Fruit fly (Drosophila melanogaster) whole organism, prepupa: ENCODE data around the gene arg.

Experiments
- CG10631 ChIP-seq: fragments of 200-800 bp; sonication (Bioruptor generic); optimal IDR thresholded peaks from 2 replicates; lab custom pipeline; 2016; ENCODE audit warnings: missing biosample characterization, missing genetic modification characterization
- CG10669 ChIP-seq: fragments of 200-800 bp; sonication (Bioruptor generic); optimal IDR thresholded peaks from 3 replicates; lab custom pipeline; 2018; ENCODE audit warnings: missing biosample characterization, mild to moderate bottlenecking, missing genetic modification characterization, moderate library complexity
- CG11294 ChIP-seq: fragments of 200-800 bp; sonication (Bioruptor generic); IDR thresholded peaks from 2 replicates; pipeline ENCODE4 v1.3.6; 2022; ENCODE audit warnings: missing biosample characterization, missing genetic modification characterization
- CG11762 ChIP-seq: fragments of 200-800 bp; sonication (Bioruptor generic); optimal IDR thresholded peaks from 3 replicates; lab custom pipeline; 2016; ENCODE audit warnings: missing biosample characterization, missing genetic modification characterization; ENCODE audit not compliant: insufficient read depth
- CG11902 ChIP-seq: fragments of 200-800 bp; sonication (Bioruptor generic); optimal IDR thresholded peaks from 3 replicates; lab custom pipeline; 2016; ENCODE audit warnings: missing biosample characterization, missing genetic modification characterization
- CG3032 ChIP-seq: fragments of 200-800 bp; optimal IDR thresholded peaks from 2 replicates; lab custom pipeline; 2019; ENCODE audit warnings: missing biosample characterization, mild to moderate bottlenecking, missing genetic modification characterization, moderate library complexity
- CG3919 ChIP-seq: fragments of 200-800 bp; sonication (Bioruptor generic); optimal IDR thresholded peaks from 3 replicates; lab custom pipeline; 2016; ENCODE audit warnings: missing biosample characterization, missing genetic modification characterization
- CG6808 ChIP-seq: fragments of 200-800 bp; sonication (Bioruptor generic); optimal IDR thresholded peaks from 3 replicates; lab custom pipeline; 2017; ENCODE audit warnings: missing biosample characterization, missing genetic modification characterization, mild to moderate bottlenecking, moderate library complexity, missing genetic modification reagents
- CG6854 ChIP-seq: fragments of 200-800 bp; sonication (Bioruptor generic); optimal IDR thresholded peaks from 2 replicates; lab custom pipeline; 2017; ENCODE audit warnings: missing biosample characterization, mild to moderate bottlenecking, missing genetic modification characterization
- CG7368 ChIP-seq: fragments of 200-800 bp; sonication (Bioruptor generic); optimal IDR thresholded peaks from 3 replicates; lab custom pipeline; 2016; ENCODE audit warnings: missing biosample characterization, missing genetic modification characterization
- CG8319 ChIP-seq: fragments of 200-800 bp; sonication (Bioruptor generic); optimal IDR thresholded peaks from 3 replicates; lab custom pipeline; 2016; ENCODE audit warnings: missing biosample characterization, missing genetic modification characterization
- CG8632 ChIP-seq: fragments of 200-800 bp; sonication (Bioruptor generic); optimal IDR thresholded peaks from 3 replicates; lab custom pipeline; 2016; ENCODE audit warnings: missing biosample characterization, missing genetic modification characterization
- CG9139 ChIP-seq: fragments of 200-800 bp; sonication (Bioruptor generic); optimal IDR thresholded peaks from 3 replicates; lab custom pipeline; 2017; ENCODE audit warnings: missing biosample characterization, mild to moderate bottlenecking, missing genetic modification characterization
- Eip75B ChIP-seq: fragments of 200-800 bp; sonication (Bioruptor generic); optimal IDR thresholded peaks from 3 replicates; lab custom pipeline; 2016; ENCODE audit warnings: missing biosample characterization, missing genetic modification characterization
- Eip78C ChIP-seq: fragments of 200-800 bp; sonication (Bioruptor generic); peaks from one replicate; lab custom pipeline; 2016; ENCODE audit warnings: missing biosample characterization, missing genetic modification characterization
- Eip93F ChIP-seq: fragments of 200-800 bp; sonication (Bioruptor generic); optimal IDR thresholded peaks from 2 replicates; lab custom pipeline; 2016; ENCODE audit warnings: missing biosample characterization, mild to moderate bottlenecking, missing genetic modification characterization
- Gug ChIP-seq: fragments of 200-800 bp; sonication (Bioruptor generic); IDR thresholded peaks from 2 replicates; pipeline ENCODE4 v1.3.6; 2022; ENCODE audit warnings: missing biosample characterization, missing genetic modification characterization
- Hr4 ChIP-seq: fragments of 200-800 bp; sonication (Bioruptor generic); optimal IDR thresholded peaks from 3 replicates; lab custom pipeline; 2016; ENCODE audit warnings: missing biosample characterization, missing genetic modification characterization
- Lpt ChIP-seq: fragments of 200-800 bp; sonication (Bioruptor generic); optimal IDR thresholded peaks from 3 replicates; lab custom pipeline; 2016; ENCODE audit warnings: missing biosample characterization, missing genetic modification characterization
- Sox14 ChIP-seq: fragments of 200-800 bp; sonication (Bioruptor generic); optimal IDR thresholded peaks from 3 replicates; lab custom pipeline; 2016; ENCODE audit warnings: missing biosample characterization, missing genetic modification characterization
- cyc ChIP-seq: fragments of 200-800 bp; sonication (Bioruptor generic); optimal IDR thresholded peaks from 3 replicates; lab custom pipeline; 2016; ENCODE audit warnings: missing biosample characterization, missing genetic modification characterization
- dsx ChIP-seq: fragments of 200-800 bp; optimal IDR thresholded peaks from 3 replicates; lab custom pipeline; 2019; ENCODE audit warnings: missing biosample characterization, mild to moderate bottlenecking, missing genetic modification characterization, moderate library complexity; ENCODE audit not compliant: poor library complexity, severe bottlenecking
- eg ChIP-seq: fragments of 200-800 bp; sonication (Bioruptor generic); IDR thresholded peaks from 3 replicates; pipeline ENCODE4 v1.3.6; 2022; ENCODE audit warnings: missing biosample characterization, missing genetic modification characterization
- esn ChIP-seq: fragments of 200-800 bp; sonication (Bioruptor generic); optimal IDR thresholded peaks from 2 replicates; lab custom pipeline; 2016; ENCODE audit warnings: missing biosample characterization, mild to moderate bottlenecking, missing genetic modification characterization, moderate library complexity
- fd85E ChIP-seq: fragments of 200-800 bp; sonication (Bioruptor generic); optimal IDR thresholded peaks from 3 replicates; lab custom pipeline; 2016; ENCODE audit warnings: missing biosample characterization, missing genetic modification characterization
- fkh ChIP-seq: fragments of 200-800 bp; sonication (Bioruptor generic); optimal IDR thresholded peaks from 3 replicates; lab custom pipeline; 2017; ENCODE audit warnings: missing biosample characterization, mild to moderate bottlenecking, missing genetic modification characterization, moderate library complexity
- salr ChIP-seq, 2 experiments: fragments of 200-800 bp; sonication (Bioruptor generic); optimal IDR thresholded peaks; 3 replicates each; lab custom pipeline; 2016 to 2018; ENCODE audit warnings: missing biosample characterization in 2 of 2, missing genetic modification characterization in 2 of 2, mild to moderate bottlenecking in 1 of 2

The arg gene

dm6 chrX:525610-526009, 16.4 kb downstream of the arg start:
- TF ChIP-seq Eip78C (GFP tag; lab: Kevin White, UChicago), result no peak
- TF ChIP-seq CG3032, result no peak
- TF ChIP-seq CG6854 (GFP tag; lab: Kevin White, UChicago), result no peak
- no peak for TF ChIP-seq CG11902 (GFP tag; lab: Kevin White, UChicago)
- TF ChIP-seq CG3919 (GFP tag; lab: Kevin White, UChicago), result no peak
- TF ChIP-seq, all 60 proteins: peak for 0

- TF ChIP-seq Gug (no peak), Eip78C (GFP tag; lab: Kevin White, UChicago) (peak; percentile 47)
These were observed 17.3 kb downstream of the arg start for dm6 chrX:526479-527071.

dm6 chrX:529724-530603, 20.7 kb downstream of the arg start, which contains the start of the genes CG4293 and Appl:
Gene CG4293 (minus strand): TSS chrX:530291.
Gene Appl (plus strand): TSS chrX:530501.
- TF ChIP-seq CG11762 (GFP tag; lab: Kevin White, UChicago) (no peak), CG6808 (GFP tag; lab: Kevin White, UChicago) (peak; percentile 40), CG10669 (GFP tag; lab: Kevin White, UChicago) (no peak), CG9139 (no peak), dsx (GFP tag; lab: Kevin White, UChicago) (no peak), CG8319 (GFP tag; lab: Kevin White, UChicago) (no peak), CG11902 (GFP tag; lab: Kevin White, UChicago) (no peak), Hr4 (GFP tag; lab: Kevin White, UChicago) (no peak), Eip78C (GFP tag; lab: Kevin White, UChicago) (peak; percentile 40), eg (GFP tag; lab: Robert Waterston, UW) (0 out of 3 replicates have a peak, but pooled peaks have one; percentile 30), Lpt (no peak), Eip93F (no peak), CG8632 (GFP tag; lab: Kevin White, UChicago) (no peak), fd85E (no peak), esn (no peak)
- TF ChIP-seq, all 60 proteins: peak for 3

dm6 chrX:542069-542468, 32.8 kb downstream of the arg start:
- TF ChIP-seq CG11294 (GFP tag; lab: Robert Waterston, UW) (no peak), fkh (GFP tag; lab: Kevin White, UChicago) (no peak), CG6854 (GFP tag; lab: Kevin White, UChicago) (no peak), CG10631 (GFP tag; lab: Kevin White, UChicago) (no peak)
- TF ChIP-seq, all 60 proteins: peak for 0

- TF ChIP-seq Eip78C (GFP tag; lab: Kevin White, UChicago) (no peak), Eip75B (GFP tag; lab: Kevin White, UChicago) (no peak), Sox14 (no peak), CG11902 (GFP tag; lab: Kevin White, UChicago) (no peak), salr (GFP tag; optimal IDR thresholded peaks at IDR 0.05; lab: Kevin White, UChicago) (no peak), cyc (no peak), fkh (GFP tag; lab: Kevin White, UChicago) (no peak), CG7368 (GFP tag; lab: Kevin White, UChicago) (no peak)
These were observed 37.3 kb downstream of the arg start for dm6 chrX:546372-547006.
